Worm (Caenorhabditis elegans): ENCODE data around the gene slcr-46.1.

- TF ChIP-seq ztf-11 (tag; optimal IDR thresholded peaks at IDR 0.05) (no peak), nhr-237 (tag; optimal IDR thresholded peaks at IDR 0.05) (no peak), lin-11 (tag; optimal IDR thresholded peaks at IDR 0.05) (no peak), nhr-77 (tag; optimal IDR thresholded peaks at IDR 0.05) (no peak), elt-3 (tag; optimal IDR thresholded peaks at IDR 0.05) (no peak), unc-62 (GFP tag; optimal IDR thresholded peaks at IDR 0.05) (no peak), peb-1 (tag; optimal IDR thresholded peaks at IDR 0.05) (no peak), mab-5 (tag; optimal IDR thresholded peaks at IDR 0.05) (no peak), unc-39 (tag; optimal IDR thresholded peaks at IDR 0.05) (no peak), F13H6.1 (tag; optimal IDR thresholded peaks at IDR 0.05) (no peak), lin-13 (GFP tag; optimal IDR thresholded peaks at IDR 0.05) (no peak), ama-1 (optimal IDR thresholded peaks at IDR 0.05) (no peak), nhr-12 (tag; optimal IDR thresholded peaks at IDR 0.05) (no peak)
These were observed 16.9 kb downstream of the slcr-46.1 start, which contains the start of gene ent-5 for ce11 chrX:4649097-4649496.

All from whole organism, L2 larva.